Worm (Caenorhabditis elegans): ENCODE data around the gene clec-179.

- TF ChIP-seq ama-1 (optimal IDR thresholded peaks at IDR 0.05) (no peak), ceh-36 (tag; optimal IDR thresholded peaks at IDR 0.05) (no peak), hnd-1 (tag; optimal IDR thresholded peaks at IDR 0.05) (no peak), flt-1 (GFP tag; IDR thresholded peaks at IDR 0.05) (no peak), scrt-1 (GFP tag; IDR thresholded peaks at IDR 0.05) (no peak), tra-4 (tag; optimal IDR thresholded peaks at IDR 0.05) (no peak), tbx-37 (GFP tag; conservative IDR thresholded peaks at IDR 0.05) (no peak), hmbx-1 (tag; optimal IDR thresholded peaks at IDR 0.05) (no peak), hmg-4 (GFP tag; optimal IDR thresholded peaks at IDR 0.05) (no peak), tbx-11 (GFP tag; IDR thresholded peaks at IDR 0.05) (no peak)
These were observed 2.3 kb upstream of the clec-179 start, which contains the start of gene str-249 for ce11 chrIV:7186756-7187155.
